Fruit fly (Drosophila melanogaster) ovary, adult (tissue): ENCODE measurements around the gene neb.

ENCODE experiments used
- CG17801 ChIP-seq: fragments of 200-800 bp; optimal IDR thresholded peaks from 2 replicates; lab custom pipeline; 2019; ENCODE audit warnings: missing biosample characterization, mild to moderate bottlenecking, missing genetic modification characterization, moderate library complexity; ENCODE audit not compliant: partially characterized antibody

neb gene

dm6 chr2L:20078880-20079279, 3.3 kb downstream of the neb start:
- TF ChIP-seq CG17801, result no peak

dm6 chr2L:20080772-20081171, 5.2 kb downstream of the neb start:
- TF ChIP-seq CG17801, result no peak

- no peak for TF ChIP-seq CG17801
Observed at dm6 chr2L:20082155-20082964, 6.8 kb downstream of the neb start.

- no peak for TF ChIP-seq CG17801
Observed at dm6 chr2L:20082965-20083855, 7.7 kb downstream of the neb start.

dm6 chr2L:20084068-20084651, 8.6 kb downstream of the neb start:
- TF ChIP-seq CG17801, result no peak

- peak; percentile 97 for TF ChIP-seq CG17801
Observed at dm6 chr2L:20084785-20085555, 9.4 kb downstream of the neb start, which contains the start of gene fok. fok (minus strand) TSS chr2L:20085070.

- peak; percentile 36 for TF ChIP-seq CG17801
Observed at dm6 chr2L:20086295-20087096, 10.9 kb downstream of the neb start.

- peak; percentile 99 for TF ChIP-seq CG17801
Observed at dm6 chr2L:20091094-20091679, 15.6 kb downstream of the neb start, which contains the start of the genes CG10747 and Pyroxd1. CG10747 (minus strand) TSS chr2L:20091348. Pyroxd1 (plus strand) TSS chr2L:20091435.

- TF ChIP-seq CG17801, result peak; percentile 60
Observed at dm6 chr2L:20093794-20094193, 18.2 kb downstream of the neb start, which contains the start of the genes Taf13 and nesd. Taf13 (minus strand) TSS chr2L:20093849. nesd (plus strand) TSS chr2L:20093972.

dm6 chr2L:20097105-20097631, 21.6 kb downstream of the neb start, which contains the start of the genes mRpS18B and Kua:
mRpS18B (minus strand) TSS chr2L:20097253.
Kua (plus strand) TSS chr2L:20097581.
- TF ChIP-seq CG17801, result no peak

- TF ChIP-seq CG17801, result no peak
Observed at dm6 chr2L:20097773-20098172, 22.2 kb downstream of the neb start.

dm6 chr2L:20098194-20098593, 22.6 kb downstream of the neb start:
- no peak for TF ChIP-seq CG17801

dm6 chr2L:20104050-20104449, 28.5 kb downstream of the neb start, which contains the start of gene CG13970:
CG13970 (minus strand) TSS chr2L:20104150.
- TF ChIP-seq CG17801, result no peak

dm6 chr2L:20104526-20104925, 29.0 kb downstream of the neb start:
- peak; percentile 4 for TF ChIP-seq CG17801
